Fruit fly (Drosophila melanogaster) whole organism, prepupa: ENCODE measurements around the gene T48.

Source experiments
- Blimp-1 ChIP-seq: fragments of 200-800 bp; sonication (Bioruptor generic); optimal IDR thresholded peaks from 3 replicates; lab custom pipeline; 2017; ENCODE audit warnings: missing biosample characterization, missing genetic modification characterization, mild to moderate bottlenecking, moderate library complexity, missing genetic modification reagents
- CG10631 ChIP-seq: fragments of 200-800 bp; sonication (Bioruptor generic); optimal IDR thresholded peaks from 2 replicates; lab custom pipeline; 2016; ENCODE audit warnings: missing biosample characterization, missing genetic modification characterization
- CG10669 ChIP-seq: fragments of 200-800 bp; sonication (Bioruptor generic); optimal IDR thresholded peaks from 3 replicates; lab custom pipeline; 2018; ENCODE audit warnings: missing biosample characterization, mild to moderate bottlenecking, missing genetic modification characterization, moderate library complexity
- CG11902 ChIP-seq: fragments of 200-800 bp; sonication (Bioruptor generic); optimal IDR thresholded peaks from 3 replicates; lab custom pipeline; 2016; ENCODE audit warnings: missing biosample characterization, missing genetic modification characterization
- CG16779 ChIP-seq: fragments of 200-800 bp; sonication (Bioruptor generic); optimal IDR thresholded peaks from 3 replicates; lab custom pipeline; 2017; ENCODE audit warnings: missing biosample characterization, mild to moderate bottlenecking, missing genetic modification characterization
- CG31627 ChIP-seq: fragments of 200-800 bp; sonication (Bioruptor generic); optimal IDR thresholded peaks from 3 replicates; lab custom pipeline; 2016; ENCODE audit warnings: missing biosample characterization, missing genetic modification characterization
- CG32006 ChIP-seq: fragments of 200-800 bp; sonication (Bioruptor generic); optimal IDR thresholded peaks from 3 replicates; lab custom pipeline; 2017; ENCODE audit warnings: missing biosample characterization, mild to moderate bottlenecking, missing genetic modification characterization
- CG34406 ChIP-seq: fragments of 200-800 bp; sonication (Bioruptor generic); optimal IDR thresholded peaks from 3 replicates; lab custom pipeline; 2016; ENCODE audit warnings: missing biosample characterization, missing genetic modification characterization
- CG3919 ChIP-seq: fragments of 200-800 bp; sonication (Bioruptor generic); optimal IDR thresholded peaks from 3 replicates; lab custom pipeline; 2016; ENCODE audit warnings: missing biosample characterization, missing genetic modification characterization
- CG4318 ChIP-seq: fragments of 200-800 bp; sonication (Bioruptor generic); optimal IDR thresholded peaks from 3 replicates; lab custom pipeline; 2017; ENCODE audit warnings: missing biosample characterization, mild to moderate bottlenecking, missing genetic modification characterization
- CG6792 ChIP-seq: fragments of 200-800 bp; sonication (Bioruptor generic); optimal IDR thresholded peaks from 3 replicates; lab custom pipeline; 2016; ENCODE audit warnings: missing biosample characterization, missing genetic modification characterization
- CG6808 ChIP-seq: fragments of 200-800 bp; sonication (Bioruptor generic); optimal IDR thresholded peaks from 3 replicates; lab custom pipeline; 2017; ENCODE audit warnings: missing biosample characterization, missing genetic modification characterization, mild to moderate bottlenecking, moderate library complexity, missing genetic modification reagents
- CG6854 ChIP-seq: fragments of 200-800 bp; sonication (Bioruptor generic); optimal IDR thresholded peaks from 2 replicates; lab custom pipeline; 2017; ENCODE audit warnings: missing biosample characterization, mild to moderate bottlenecking, missing genetic modification characterization
- CG7368 ChIP-seq: fragments of 200-800 bp; sonication (Bioruptor generic); optimal IDR thresholded peaks from 3 replicates; lab custom pipeline; 2016; ENCODE audit warnings: missing biosample characterization, missing genetic modification characterization
- CG8119 ChIP-seq: fragments of 200-800 bp; sonication (Bioruptor generic); IDR thresholded peaks from 3 replicates; pipeline ENCODE4 v1.3.6; 2022; ENCODE audit warnings: missing biosample characterization, missing genetic modification characterization
- CG8319 ChIP-seq: fragments of 200-800 bp; sonication (Bioruptor generic); optimal IDR thresholded peaks from 3 replicates; lab custom pipeline; 2016; ENCODE audit warnings: missing biosample characterization, missing genetic modification characterization
- CG8632 ChIP-seq: fragments of 200-800 bp; sonication (Bioruptor generic); optimal IDR thresholded peaks from 3 replicates; lab custom pipeline; 2016; ENCODE audit warnings: missing biosample characterization, missing genetic modification characterization
- Eip75B ChIP-seq: fragments of 200-800 bp; sonication (Bioruptor generic); optimal IDR thresholded peaks from 3 replicates; lab custom pipeline; 2016; ENCODE audit warnings: missing biosample characterization, missing genetic modification characterization
- Ets21C ChIP-seq: fragments of 200-800 bp; sonication (Bioruptor generic); optimal IDR thresholded peaks from 3 replicates; lab custom pipeline; 2016; ENCODE audit warnings: missing biosample characterization, missing genetic modification characterization
- Ets96B ChIP-seq: fragments of 200-800 bp; optimal IDR thresholded peaks from 2 replicates; lab custom pipeline; 2019; ENCODE audit warnings: missing biosample characterization, mild to moderate bottlenecking, missing genetic modification characterization, moderate library complexity
- Hr39 ChIP-seq: fragments of 200-800 bp; sonication (Bioruptor generic); optimal IDR thresholded peaks from 2 replicates; lab custom pipeline; 2016; ENCODE audit warnings: missing biosample characterization, missing genetic modification characterization
- Lpt ChIP-seq: fragments of 200-800 bp; sonication (Bioruptor generic); optimal IDR thresholded peaks from 3 replicates; lab custom pipeline; 2016; ENCODE audit warnings: missing biosample characterization, missing genetic modification characterization
- Met ChIP-seq: fragments of 200-800 bp; sonication (Bioruptor generic); optimal IDR thresholded peaks from 3 replicates; lab custom pipeline; 2016; ENCODE audit warnings: missing biosample characterization, missing genetic modification characterization
- Smox ChIP-seq: fragments of 200-800 bp; sonication (Bioruptor generic); optimal IDR thresholded peaks from 3 replicates; lab custom pipeline; 2016; ENCODE audit warnings: missing biosample characterization, missing genetic modification characterization
- Sox102F ChIP-seq: fragments of 200-800 bp; sonication (Bioruptor generic); optimal IDR thresholded peaks from 2 replicates; lab custom pipeline; 2016; ENCODE audit warnings: missing biosample characterization, mild to moderate bottlenecking, missing genetic modification characterization
- Sox14 ChIP-seq: fragments of 200-800 bp; sonication (Bioruptor generic); optimal IDR thresholded peaks from 3 replicates; lab custom pipeline; 2016; ENCODE audit warnings: missing biosample characterization, missing genetic modification characterization
- Sox15 ChIP-seq: fragments of 200-800 bp; sonication (Bioruptor generic); optimal IDR thresholded peaks from 3 replicates; lab custom pipeline; 2016; ENCODE audit warnings: missing biosample characterization, missing genetic modification characterization
- achi ChIP-seq: fragments of 200-800 bp; sonication (Bioruptor generic); optimal IDR thresholded peaks from 3 replicates; lab custom pipeline; 2016; ENCODE audit warnings: missing biosample characterization, missing genetic modification characterization
- acj6 ChIP-seq: fragments of 200-800 bp; sonication (Bioruptor generic); optimal IDR thresholded peaks from 3 replicates; lab custom pipeline; 2016; ENCODE audit warnings: missing biosample characterization, missing genetic modification characterization
- cyc ChIP-seq: fragments of 200-800 bp; sonication (Bioruptor generic); optimal IDR thresholded peaks from 3 replicates; lab custom pipeline; 2016; ENCODE audit warnings: missing biosample characterization, missing genetic modification characterization
- dac ChIP-seq: fragments of 200-800 bp; sonication (Bioruptor generic); optimal IDR thresholded peaks from 2 replicates; lab custom pipeline; 2017; ENCODE audit warnings: missing biosample characterization, mild to moderate bottlenecking, missing genetic modification characterization
- dsx ChIP-seq: fragments of 200-800 bp; optimal IDR thresholded peaks from 3 replicates; lab custom pipeline; 2019; ENCODE audit warnings: missing biosample characterization, mild to moderate bottlenecking, missing genetic modification characterization, moderate library complexity; ENCODE audit not compliant: poor library complexity, severe bottlenecking
- eg ChIP-seq: fragments of 200-800 bp; sonication (Bioruptor generic); IDR thresholded peaks from 3 replicates; pipeline ENCODE4 v1.3.6; 2022; ENCODE audit warnings: missing biosample characterization, missing genetic modification characterization
- fd59A ChIP-seq: fragments of 200-800 bp; sonication (Bioruptor generic); optimal IDR thresholded peaks from 2 replicates; lab custom pipeline; 2017; ENCODE audit warnings: missing biosample characterization, mild to moderate bottlenecking, missing genetic modification characterization, missing genetic modification reagents
- fd85E ChIP-seq: fragments of 200-800 bp; sonication (Bioruptor generic); optimal IDR thresholded peaks from 3 replicates; lab custom pipeline; 2016; ENCODE audit warnings: missing biosample characterization, missing genetic modification characterization
- fkh ChIP-seq: fragments of 200-800 bp; sonication (Bioruptor generic); optimal IDR thresholded peaks from 3 replicates; lab custom pipeline; 2017; ENCODE audit warnings: missing biosample characterization, mild to moderate bottlenecking, missing genetic modification characterization, moderate library complexity
- lz ChIP-seq: fragments of 200-800 bp; sonication (Bioruptor generic); optimal IDR thresholded peaks from 3 replicates; lab custom pipeline; 2016; ENCODE audit warnings: missing biosample characterization, missing genetic modification characterization
- pdm3 ChIP-seq: fragments of 200-800 bp; sonication (Bioruptor generic); optimal IDR thresholded peaks from 3 replicates; lab custom pipeline; 2016; ENCODE audit warnings: missing biosample characterization, missing genetic modification characterization
- salr ChIP-seq, 2 experiments: fragments of 200-800 bp; sonication (Bioruptor generic); optimal IDR thresholded peaks; 3 replicates each; lab custom pipeline; 2016 to 2018; ENCODE audit warnings: missing biosample characterization in 2 of 2, missing genetic modification characterization in 2 of 2, mild to moderate bottlenecking in 1 of 2
- spab ChIP-seq: fragments of 200-800 bp; sonication (Bioruptor generic); optimal IDR thresholded peaks from 2 replicates; lab custom pipeline; 2017; ENCODE audit warnings: missing biosample characterization, mild to moderate bottlenecking, missing genetic modification characterization, missing genetic modification reagents
- ss ChIP-seq, 2 experiments: fragments of 200-800 bp; sonication (Bioruptor generic); optimal IDR thresholded peaks; 2 replicates in 1 of 2; 3 replicates in 1 of 2; lab custom pipeline; 2017 to 2018; ENCODE audit warnings: mild to moderate bottlenecking in 2 of 2, missing biosample characterization in 2 of 2, missing genetic modification characterization in 2 of 2, moderate library complexity in 1 of 2
- svp ChIP-seq: fragments of 200-800 bp; sonication (Bioruptor generic); peaks from one replicate; lab custom pipeline; 2016; ENCODE audit warnings: missing biosample characterization, missing genetic modification characterization
- topi ChIP-seq: fragments of 200-800 bp; sonication (Bioruptor generic); optimal IDR thresholded peaks from 3 replicates; lab custom pipeline; 2016; ENCODE audit warnings: missing biosample characterization, missing genetic modification characterization
- vri ChIP-seq: fragments of 200-800 bp; sonication (Bioruptor generic); optimal IDR thresholded peaks from 3 replicates; lab custom pipeline; 2016; ENCODE audit warnings: missing biosample characterization, mild to moderate bottlenecking, missing genetic modification characterization

Gene T48

dm6 chr3R:26952200-26952856, 70.8 kb downstream of the T48 start:
- peak; percentile 61 for TF ChIP-seq fkh (GFP tag; lab: Kevin White, UChicago)
- TF ChIP-seq Sox15 (GFP tag; lab: Kevin White, UChicago), result no peak

- TF ChIP-seq lz (GFP tag; lab: Kevin White, UChicago), result no peak
- no peak for TF ChIP-seq topi (GFP tag; lab: Kevin White, UChicago)
- TF ChIP-seq Eip75B (GFP tag; lab: Kevin White, UChicago), result no peak
- TF ChIP-seq dsx (GFP tag; lab: Kevin White, UChicago), result no peak
- TF ChIP-seq CG6792 (GFP tag; lab: Kevin White, UChicago), result no peak
- TF ChIP-seq fd59A (GFP tag; lab: Kevin White, UChicago), result no peak
- TF ChIP-seq dac (GFP tag; lab: Kevin White, UChicago), result no peak
- TF ChIP-seq CG34406 (GFP tag; lab: Kevin White, UChicago), result no peak
- TF ChIP-seq CG8632 (GFP tag; lab: Kevin White, UChicago), result no peak
- no peak for TF ChIP-seq acj6 (GFP tag; lab: Kevin White, UChicago)
- TF ChIP-seq Hr39 (GFP tag; lab: Kevin White, UChicago), result no peak
- no peak for TF ChIP-seq Sox102F (GFP tag; lab: Kevin White, UChicago)
- TF ChIP-seq eg (GFP tag; lab: Robert Waterston, UW), result no peak
- TF ChIP-seq cyc (GFP tag; lab: Kevin White, UChicago), result no peak
- TF ChIP-seq ss (GFP tag; optimal IDR thresholded peaks at IDR 0.05; lab: Kevin White, UChicago), result no peak
- TF ChIP-seq CG7368 (GFP tag; lab: Kevin White, UChicago), result no peak
- no peak for TF ChIP-seq fkh (GFP tag; lab: Kevin White, UChicago)
These were observed 71.4 kb downstream of the T48 start for dm6 chr3R:26952857-26953477.

dm6 chr3R:26953478-26953874, 71.9 kb downstream of the T48 start:
- TF ChIP-seq CG31627 (GFP tag; lab: Kevin White, UChicago) (peak; percentile 81), vri (no peak), fd85E (GFP tag; lab: Kevin White, UChicago) (peak; percentile 83), CG10631 (GFP tag; lab: Kevin White, UChicago) (peak; percentile 78), CG3919 (GFP tag; lab: Kevin White, UChicago) (peak; percentile 94), CG16779 (tag; lab: Kevin White, UChicago) (peak; percentile 64), CG11902 (peak; percentile 72), Eip75B (GFP tag; lab: Kevin White, UChicago) (peak; percentile 83), fd59A (GFP tag; lab: Kevin White, UChicago) (peak; percentile 90), eg (GFP tag; lab: Robert Waterston, UW) (peak; percentile 93), lz (GFP tag; lab: Kevin White, UChicago) (peak; percentile 77), Ets96B (tag; lab: Kevin White, UChicago) (peak; percentile 91), topi (GFP tag; lab: Kevin White, UChicago) (peak; percentile 81), Met (GFP tag; lab: Kevin White, UChicago) (peak; percentile 20), CG8319 (GFP tag; lab: Kevin White, UChicago) (peak; percentile 90), CG8119 (GFP tag; lab: Robert Waterston, UW) (peak; percentile 97), CG6808 (GFP tag; lab: Kevin White, UChicago) (peak; percentile 87), CG32006 (GFP tag; lab: Kevin White, UChicago) (peak; percentile 94), salr (GFP tag; optimal IDR thresholded peaks at IDR 0.05; lab: Kevin White, UChicago) (peak; percentile 93 to 97), Smox (peak; percentile 74), Sox14 (GFP tag; lab: Kevin White, UChicago) (peak; percentile 93), pdm3 (peak; percentile 97), Sox15 (GFP tag; lab: Kevin White, UChicago) (peak; percentile 88), dac (GFP tag; lab: Kevin White, UChicago) (peak; percentile 95), CG4318 (GFP tag; lab: Kevin White, UChicago) (peak; percentile 93), CG7368 (GFP tag; lab: Kevin White, UChicago) (peak; percentile 94), spab (peak; percentile 77), fkh (GFP tag; lab: Kevin White, UChicago) (no peak), Blimp-1 (GFP tag; lab: Kevin White, UChicago) (no peak), Ets21C (GFP tag; lab: Kevin White, UChicago) (peak; percentile 48), achi (peak; percentile 87), CG10669 (peak; percentile 94), svp (GFP tag; lab: Kevin White, UChicago) (peak; percentile 84), Lpt (GFP tag; lab: Kevin White, UChicago) (peak; percentile 89), CG6854 (GFP tag; lab: Kevin White, UChicago) (no peak)
